Worm (Caenorhabditis elegans) whole organism, L4 larva: ENCODE results near the gene rpl-21.

Experiments
- F10B5.3 ChIP-seq: sonication (generic microtip); optimal IDR thresholded peaks from 2 replicates; lab custom pipeline; 2016; ENCODE audit warnings: mild to moderate bottlenecking, missing genetic modification characterization, missing compliant biosample characterization
- F26F4.8 ChIP-seq: fragments of 200-800 bp; sonication (Bioruptor generic); conservative IDR thresholded peaks from 2 replicates; pipeline ENCODE4 v1.3.6; 2022; ENCODE audit warnings: missing genetic modification characterization, missing compliant biosample characterization
- F49E8.2 ChIP-seq: sonication (generic microtip); optimal IDR thresholded peaks from 2 replicates; lab custom pipeline; 2016; ENCODE audit warnings: missing compliant biosample characterization, mild to moderate bottlenecking, missing genetic modification characterization, borderline replicate concordance
- R02D3.7 ChIP-seq: fragments of 150-350 bp; sonication (generic microtip); optimal IDR thresholded peaks from 3 replicates; lab custom pipeline; 2014; ENCODE audit warnings: missing biosample characterization, missing genetic modification characterization
- T20F7.1 ChIP-seq: fragments of 200-800 bp; sonication (Bioruptor generic); optimal IDR thresholded peaks from 2 replicates; lab custom pipeline; 2018; ENCODE audit warnings: mild to moderate bottlenecking, missing genetic modification characterization, missing compliant biosample characterization
- Y105C5A.15 ChIP-seq: fragments of 200-800 bp; sonication (Bioruptor generic); IDR thresholded peaks from 2 replicates; pipeline ENCODE4 v1.3.6; 2022; ENCODE audit warnings: missing genetic modification characterization, missing compliant biosample characterization
- Y48G9A.11 ChIP-seq: fragments of 200-800 bp; sonication (Bioruptor generic); IDR thresholded peaks from 2 replicates; pipeline ENCODE4 v1.3.6; 2022; ENCODE audit warnings: missing genetic modification reagents, missing genetic modification characterization, missing compliant biosample characterization
- Y5F2A.4 ChIP-seq: fragments of 200-800 bp; sonication (Bioruptor generic); optimal IDR thresholded peaks from 2 replicates; lab custom pipeline; 2018; ENCODE audit warnings: mild to moderate bottlenecking, missing genetic modification characterization, missing compliant biosample characterization
- ZK337.2 ChIP-seq: fragments of 200-800 bp; sonication (Bioruptor generic); IDR thresholded peaks from 2 replicates; pipeline ENCODE4 v1.3.6; 2022; ENCODE audit warnings: missing genetic modification reagents, missing genetic modification characterization, missing compliant biosample characterization
- ZK546.5 ChIP-seq, 2 experiments: sonication (generic microtip); optimal IDR thresholded peaks; 2 replicates each; lab custom pipeline; 2017; ENCODE audit warnings: missing biosample characterization in 2 of 2, missing genetic modification characterization in 2 of 2
- ceh-20 ChIP-seq: fragments of 200-800 bp; sonication (Bioruptor generic); IDR thresholded peaks from 2 replicates; pipeline ENCODE4 v1.3.6; 2022; ENCODE audit warnings: missing genetic modification reagents, missing genetic modification characterization, missing compliant biosample characterization
- ceh-44 ChIP-seq: fragments of 200-800 bp; sonication (Bioruptor generic); IDR thresholded peaks from 2 replicates; pipeline ENCODE4 v1.3.6; 2022; ENCODE audit warnings: missing genetic modification reagents, missing genetic modification characterization, missing compliant biosample characterization
- ceh-62 ChIP-seq: sonication (generic microtip); optimal IDR thresholded peaks from 2 replicates; lab custom pipeline; 2017; ENCODE audit warnings: missing biosample characterization, missing genetic modification characterization
- ctbp-1 ChIP-seq: fragments of 200-800 bp; sonication (Bioruptor generic); IDR thresholded peaks from 2 replicates; pipeline ENCODE4 v1.3.6; 2022; ENCODE audit warnings: missing genetic modification reagents, missing genetic modification characterization, missing compliant biosample characterization
- daf-12 ChIP-seq: fragments of 150-350 bp; optimal IDR thresholded peaks from 2 replicates; lab custom pipeline; 2014; ENCODE audit warnings: missing biosample characterization, missing genetic modification reagents, missing genetic modification characterization
- daf-19 ChIP-seq: fragments of 200-800 bp; sonication (Bioruptor generic); conservative IDR thresholded peaks from 2 replicates; pipeline ENCODE4 v1.3.6; 2022; ENCODE audit warnings: missing genetic modification characterization, missing compliant biosample characterization
- daf-8 ChIP-seq: fragments of 200-800 bp; sonication (Bioruptor generic); IDR thresholded peaks from 2 replicates; pipeline ENCODE4 v1.3.6; 2022; ENCODE audit warnings: missing genetic modification characterization, missing compliant biosample characterization
- dmd-8 ChIP-seq: fragments of 200-800 bp; sonication (Bioruptor generic); IDR thresholded peaks from 2 replicates; pipeline ENCODE4 v1.3.6; 2022; ENCODE audit warnings: missing genetic modification characterization, missing compliant biosample characterization
- dpl-1 ChIP-seq: fragments of 150-350 bp; optimal IDR thresholded peaks from 2 replicates; lab custom pipeline; 2014; ENCODE audit warnings: missing biosample characterization, missing genetic modification reagents, missing genetic modification characterization
- dve-1 ChIP-seq: sonication (generic microtip); optimal IDR thresholded peaks from 2 replicates; lab custom pipeline; 2017; ENCODE audit warnings: antibody characterized with exemption, mild to moderate bottlenecking, missing genetic modification characterization, missing compliant biosample characterization; ENCODE audit not compliant: insufficient read depth
- egl-27 ChIP-seq: sonication (generic microtip); optimal IDR thresholded peaks from 3 replicates; lab custom pipeline; 2017; ENCODE audit warnings: missing biosample characterization, missing genetic modification reagents, missing genetic modification characterization
- fos-1 ChIP-seq: fragments of 150-350 bp; optimal IDR thresholded peaks from 2 replicates; lab custom pipeline; 2014; ENCODE audit warnings: missing biosample characterization, missing genetic modification characterization
- gei-8 ChIP-seq: fragments of 200-800 bp; sonication (Bioruptor generic); optimal IDR thresholded peaks from 2 replicates; lab custom pipeline; 2018; ENCODE audit warnings: mild to moderate bottlenecking, missing genetic modification characterization, missing compliant biosample characterization
- hif-1 ChIP-seq, 2 experiments: sonication (generic microtip); optimal IDR thresholded peaks; 2 replicates each; lab custom pipeline; 2016 to 2017; ENCODE audit warnings: missing compliant biosample characterization in 2 of 2, missing genetic modification characterization in 2 of 2, missing genetic modification reagents in 2 of 2, missing genotype in 2 of 2, mild to moderate bottlenecking in 1 of 2
- hlh-11 ChIP-seq: fragments of 200-800 bp; sonication (Bioruptor generic); optimal IDR thresholded peaks from 2 replicates; lab custom pipeline; 2018; ENCODE audit warnings: mild to moderate bottlenecking, missing genetic modification characterization, missing compliant biosample characterization
- jun-1 ChIP-seq: fragments of 150-350 bp; optimal IDR thresholded peaks from 2 replicates; lab custom pipeline; 2014; ENCODE audit warnings: missing biosample characterization, missing genetic modification reagents, missing genetic modification characterization
- lin-15B ChIP-seq: fragments of 150-350 bp; sonication (generic microtip); optimal IDR thresholded peaks from 3 replicates; lab custom pipeline; 2014; ENCODE audit warnings: missing biosample characterization, missing genetic modification characterization
- lin-38 ChIP-seq: fragments of 200-800 bp; sonication (Bioruptor generic); IDR thresholded peaks from 2 replicates; pipeline ENCODE4 v1.3.6; 2022; ENCODE audit warnings: missing genetic modification reagents, missing genetic modification characterization, missing compliant biosample characterization
- lin-39 ChIP-seq: fragments of 150-350 bp; optimal IDR thresholded peaks from 2 replicates; lab custom pipeline; 2014; ENCODE audit warnings: missing biosample characterization, missing genetic modification reagents, missing genetic modification characterization
- lir-3 ChIP-seq: sonication (generic microtip); optimal IDR thresholded peaks from 2 replicates; lab custom pipeline; 2016; ENCODE audit warnings: mild to moderate bottlenecking, missing genetic modification characterization, missing compliant biosample characterization
- lsy-2 ChIP-seq, 2 experiments: fragments of 150-350 bp in 1 of 2; sonication (generic microtip) in 1 of 2; optimal IDR thresholded peaks; 2 replicates each; lab custom pipeline; 2014 to 2017; ENCODE audit warnings: missing biosample characterization in 2 of 2, missing genetic modification characterization in 2 of 2
- madf-5 ChIP-seq, 2 experiments: fragments of 200-800 bp; sonication (Bioruptor generic); IDR thresholded peaks; 2 replicates each; pipeline ENCODE4 v1.3.6; 2022; ENCODE audit warnings: missing compliant biosample characterization in 2 of 2, missing genetic modification characterization in 2 of 2
- mep-1 ChIP-seq: fragments of 150-350 bp; sonication (generic microtip); optimal IDR thresholded peaks from 3 replicates; lab custom pipeline; 2014; ENCODE audit warnings: missing biosample characterization, missing genetic modification characterization
- mes-2 ChIP-seq: sonication (generic microtip); optimal IDR thresholded peaks from 2 replicates; lab custom pipeline; 2016; ENCODE audit warnings: missing genotype, mild to moderate bottlenecking, missing genetic modification characterization, missing compliant biosample characterization; ENCODE audit not compliant: poor library complexity, severe bottlenecking
- mxl-3 ChIP-seq: fragments of 200-800 bp; sonication (Bioruptor generic); optimal IDR thresholded peaks from 2 replicates; lab custom pipeline; 2018; ENCODE audit warnings: mild to moderate bottlenecking, missing genetic modification characterization, missing compliant biosample characterization
- nhr-10 ChIP-seq: fragments of 150-350 bp; optimal IDR thresholded peaks from 2 replicates; lab custom pipeline; 2014; ENCODE audit warnings: missing biosample characterization, missing genetic modification characterization
- nhr-102 ChIP-seq: sonication (generic microtip); optimal IDR thresholded peaks from 2 replicates; lab custom pipeline; 2016; ENCODE audit warnings: mild to moderate bottlenecking, missing genetic modification characterization, moderate library complexity, missing compliant biosample characterization
- nhr-111 ChIP-seq: fragments of 200-800 bp; sonication (Bioruptor generic); optimal IDR thresholded peaks from 2 replicates; lab custom pipeline; 2018; ENCODE audit warnings: mild to moderate bottlenecking, missing genetic modification characterization, missing compliant biosample characterization
- nhr-28 ChIP-seq: fragments of 150-350 bp; optimal IDR thresholded peaks from 2 replicates; lab custom pipeline; 2014; ENCODE audit warnings: missing biosample characterization, missing genetic modification characterization
- nhr-41 ChIP-seq: fragments of 200-800 bp; sonication (Bioruptor generic); IDR thresholded peaks from 2 replicates; pipeline ENCODE4 v1.3.6; 2022; ENCODE audit warnings: missing genetic modification reagents, missing genetic modification characterization, missing compliant biosample characterization
- nhr-48 ChIP-seq: sonication (generic microtip); optimal IDR thresholded peaks from 2 replicates; lab custom pipeline; 2016; ENCODE audit warnings: mild to moderate bottlenecking, missing genetic modification characterization, missing compliant biosample characterization
- nhr-6 ChIP-seq: fragments of 150-350 bp; optimal IDR thresholded peaks from 2 replicates; lab custom pipeline; 2014; ENCODE audit warnings: missing biosample characterization, missing genetic modification characterization
- nhr-77 ChIP-seq: fragments of 150-350 bp; optimal IDR thresholded peaks from 2 replicates; lab custom pipeline; 2014; ENCODE audit warnings: missing biosample characterization, missing genetic modification characterization
- php-3 ChIP-seq: fragments of 200-800 bp; sonication (Bioruptor generic); IDR thresholded peaks from 2 replicates; pipeline ENCODE4 v1.3.6; 2022; ENCODE audit warnings: missing genetic modification reagents, missing genetic modification characterization, missing compliant biosample characterization
- set-16 ChIP-seq: fragments of 200-800 bp; sonication (Bioruptor generic); IDR thresholded peaks from 2 replicates; pipeline ENCODE4 v1.3.6; 2022; ENCODE audit warnings: missing genetic modification reagents, missing genetic modification characterization, missing compliant biosample characterization
- snpc-4 ChIP-seq: fragments of 150-350 bp; optimal IDR thresholded peaks from 2 replicates; lab custom pipeline; 2014; ENCODE audit warnings: missing biosample characterization, missing genetic modification characterization
- tra-1 ChIP-seq: fragments of 200-800 bp; sonication (Bioruptor generic); IDR thresholded peaks from 2 replicates; pipeline ENCODE4 v1.3.6; 2022; ENCODE audit warnings: missing genetic modification reagents, missing genetic modification characterization, missing compliant biosample characterization
- unc-130 ChIP-seq: sonication (generic microtip); optimal IDR thresholded peaks from 2 replicates; lab custom pipeline; 2016; ENCODE audit warnings: missing genetic modification reagents, missing genetic modification characterization, missing compliant biosample characterization
- zip-11 ChIP-seq: fragments of 200-800 bp; sonication (Bioruptor generic); IDR thresholded peaks from 2 replicates; pipeline ENCODE4 v1.3.6; 2022; ENCODE audit warnings: missing genetic modification characterization, missing compliant biosample characterization
- ztf-7 ChIP-seq: fragments of 150-350 bp; optimal IDR thresholded peaks from 2 replicates; lab custom pipeline; 2014; ENCODE audit warnings: missing biosample characterization, missing genetic modification characterization

rpl-21 gene

DNA sequence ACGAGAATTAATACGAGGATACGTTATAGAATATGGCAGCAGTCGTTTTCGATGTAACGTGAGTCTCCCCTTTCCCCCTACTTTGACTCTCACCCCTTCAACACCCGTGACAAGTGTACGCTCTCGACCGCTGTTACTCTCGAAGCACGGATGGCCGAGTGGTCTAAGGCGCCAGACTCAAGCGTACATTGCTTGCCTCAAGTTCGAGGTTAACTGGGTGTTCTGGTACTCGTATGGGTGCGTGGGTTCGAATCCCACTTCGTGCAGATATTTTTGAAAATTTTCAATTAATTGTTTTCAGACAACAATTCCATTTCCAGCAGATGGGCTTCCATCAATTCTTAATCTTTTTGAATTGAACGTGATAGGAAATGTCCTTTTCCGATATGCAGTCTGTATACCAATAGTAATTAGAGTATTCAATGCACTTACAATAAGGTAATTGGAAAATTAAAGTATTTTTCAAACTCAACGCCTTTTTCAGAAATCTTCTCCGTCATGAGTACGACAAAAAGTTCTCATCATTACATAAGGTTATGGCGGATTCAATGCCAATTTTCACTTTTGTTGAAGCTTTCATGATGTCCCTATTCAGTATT lies 20.5 kb downstream of the rpl-21 start (continued):
- peak; percentile 71 for TF ChIP-seq ZK337.2 (GFP tag; lab: Robert Waterston, UW)
- 0 out of 2 replicates have a peak, but pooled peaks have one; percentile 45 for TF ChIP-seq zip-11 (GFP tag; lab: Robert Waterston, UW)
- TF ChIP-seq nhr-111 (GFP tag; lab: Kevin White, UChicago): peak; percentile 27
- no peak for TF ChIP-seq ZK546.5 (tag; optimal IDR thresholded peaks at IDR 0.05; lab: Kevin White, UChicago)
- peak; percentile 62 for TF ChIP-seq nhr-77
- peak; percentile 85 for TF ChIP-seq ctbp-1
- peak; percentile 82 for TF ChIP-seq mep-1 (tag; lab: Kevin White, UChicago)
- TF ChIP-seq lsy-2 (tag; optimal IDR thresholded peaks at IDR 0.05; lab: Kevin White, UChicago): peak; percentile 1 to 79
- no peak for TF ChIP-seq lin-39
- no peak for TF ChIP-seq egl-27 (tag; lab: Kevin White, UChicago)
- no peak for TF ChIP-seq nhr-10
- no peak for TF ChIP-seq F10B5.3 (tag; lab: Kevin White, UChicago)
- TF ChIP-seq daf-19 (GFP tag; lab: Robert Waterston, UW): peak; percentile 42; the same call in 1 of the 2 replicates
- peak; percentile 64 for TF ChIP-seq unc-130 (GFP tag; lab: Kevin White, UChicago)
- peak; percentile 2 for TF ChIP-seq F49E8.2 (tag; lab: Kevin White, UChicago)
- TF ChIP-seq fos-1: no peak
- TF ChIP-seq nhr-102 (tag; lab: Kevin White, UChicago): peak; percentile 51
- peak; percentile 33 for TF ChIP-seq nhr-28 (tag; lab: Kevin White, UChicago)
- TF ChIP-seq jun-1 (tag; lab: Kevin White, UChicago): no peak
- TF ChIP-seq nhr-41: peak; percentile 54; the same call in 1 of the 2 replicates
- TF ChIP-seq Y48G9A.11 (GFP tag; lab: Robert Waterston, UW): peak; percentile 69; the same call in 1 of the 2 replicates
- no peak for TF ChIP-seq lin-15B (tag; lab: Kevin White, UChicago)
- peak; percentile 50 for TF ChIP-seq hlh-11 (tag; lab: Kevin White, UChicago)
- TF ChIP-seq ztf-7 (tag; lab: Kevin White, UChicago): peak; percentile 53
- no peak for TF ChIP-seq R02D3.7 (tag; lab: Kevin White, UChicago)
- TF ChIP-seq daf-12: no peak
- 0 out of 2 replicates have a peak, but pooled peaks have one; percentile 36 for TF ChIP-seq daf-8 (GFP tag; lab: Robert Waterston, UW)
- TF ChIP-seq tra-1 (GFP tag; lab: Robert Waterston, UW): peak; percentile 66
- no peak for TF ChIP-seq Y5F2A.4 (GFP tag; lab: Kevin White, UChicago)
- peak; percentile 72 to 80; a peak in 2 of 4 replicates for TF ChIP-seq madf-5 (GFP tag; IDR thresholded peaks at IDR 0.05; lab: Robert Waterston, UW)
- no peak for TF ChIP-seq php-3 (GFP tag; lab: Robert Waterston, UW)
- peak; percentile 49 for TF ChIP-seq nhr-48 (tag; lab: Kevin White, UChicago)
- peak; percentile 97 for TF ChIP-seq gei-8 (GFP tag; lab: Kevin White, UChicago)
- TF ChIP-seq snpc-4 (tag; lab: Kevin White, UChicago): no peak
- TF ChIP-seq mes-2 (tag; lab: Kevin White, UChicago): peak; percentile 86
- TF ChIP-seq F26F4.8 (GFP tag; lab: Robert Waterston, UW): peak; percentile 70; the same call in 1 of the 2 replicates
- peak; percentile 50 for TF ChIP-seq dpl-1 (GFP tag; lab: Kevin White, UChicago)
- peak in 1 of 2 experiments; percentile 31 for TF ChIP-seq hif-1 (tag; optimal IDR thresholded peaks at IDR 0.05; lab: Kevin White, UChicago)
- peak; percentile 85 for TF ChIP-seq ceh-20 (GFP tag; lab: Robert Waterston, UW)
- peak; percentile 26 for TF ChIP-seq T20F7.1
- peak; percentile 79 for TF ChIP-seq lin-38 (GFP tag; lab: Robert Waterston, UW)
- TF ChIP-seq dmd-8 (GFP tag; lab: Robert Waterston, UW): peak; percentile 89
- no peak for TF ChIP-seq ceh-62 (tag; lab: Kevin White, UChicago)
- peak; percentile 49 for TF ChIP-seq lir-3 (tag; lab: Kevin White, UChicago)
- peak; percentile 41 for TF ChIP-seq nhr-6 (tag; lab: Kevin White, UChicago)
- TF ChIP-seq Y105C5A.15 (GFP tag; lab: Robert Waterston, UW): peak; percentile 78; the same call in 1 of the 2 replicates
- peak; percentile 83 for TF ChIP-seq ceh-44 (GFP tag; lab: Robert Waterston, UW)
- TF ChIP-seq mxl-3 (GFP tag; lab: Kevin White, UChicago): peak; percentile 70
- TF ChIP-seq dve-1 (tag; lab: Kevin White, UChicago): peak; percentile 58
- peak; percentile 46; the same call in 1 of the 2 replicates for TF ChIP-seq set-16 (GFP tag; lab: Robert Waterston, UW)
